Fruit fly (Drosophila melanogaster): ENCODE results near the gene Gabat.

Gene Gabat

dm6 chr3L:20000081-20000736, at the start of gene Gabat, which contains the start of gene Tom20:
Gabat (minus strand) TSS chr3L:20000686.
Tom20 (plus strand) TSS chr3L:20000644.
- TF ChIP-seq mld (GFP tag; IDR thresholded peaks at IDR 0.05; ENCODE audit: partially characterized antibody) (no peak; the same call in 2 of the 3 replicates), CG15011 (GFP tag; optimal IDR thresholded peaks at IDR 0.05) (no peak), tx (GFP tag; optimal IDR thresholded peaks at IDR 0.05) (no peak), Atf3 (GFP tag; optimal IDR thresholded peaks at IDR 0.05) (no peak), CTCF (GFP tag; optimal IDR thresholded peaks at IDR 0.05) (no peak), zfh1 (GFP tag; IDR thresholded peaks at IDR 0.05) (no peak), CG16815 (GFP tag; optimal IDR thresholded peaks at IDR 0.05) (no peak), CG4854 (GFP tag; optimal IDR thresholded peaks at IDR 0.05) (no peak), wek (GFP tag; optimal IDR thresholded peaks at IDR 0.05) (no peak), CG7786 (GFP tag; optimal IDR thresholded peaks at IDR 0.05) (no peak), sens-2 (GFP tag; IDR thresholded peaks at IDR 0.05) (no peak), stwl (tag; optimal IDR thresholded peaks at IDR 0.05) (no peak), Hey (tag; optimal IDR thresholded peaks at IDR 0.05) (no peak), her (GFP tag; optimal IDR thresholded peaks at IDR 0.05) (no peak), CG10979 (tag; optimal IDR thresholded peaks at IDR 0.05) (no peak), CG10654 (GFP tag; optimal IDR thresholded peaks at IDR 0.05) (peak; percentile 38), CG12071 (GFP tag; optimal IDR thresholded peaks at IDR 0.05) (no peak), sima (GFP tag; optimal IDR thresholded peaks at IDR 0.05) (no peak), da (GFP tag; optimal IDR thresholded peaks at IDR 0.05) (no peak), NFAT (GFP tag; IDR thresholded peaks at IDR 0.05) (no peak), MESR4 (GFP tag; optimal IDR thresholded peaks at IDR 0.05) (peak; percentile 41), CG14965 (GFP tag; optimal IDR thresholded peaks at IDR 0.05; ENCODE audit: borderline replicate concordance) (no peak), ranshi (GFP tag; IDR thresholded peaks at IDR 0.05) (no peak), gt (GFP tag; IDR thresholded peaks at IDR 0.05) (no peak), Sry-β (GFP tag; optimal IDR thresholded peaks at IDR 0.05) (no peak), Asciz (GFP tag; optimal IDR thresholded peaks at IDR 0.05) (peak; percentile 35), CG12769 (tag; optimal IDR thresholded peaks at IDR 0.05) (no peak), CG18011 (GFP tag; optimal IDR thresholded peaks at IDR 0.05) (no peak), br (optimal IDR thresholded peaks at IDR 0.05) (no peak), Chrac-16 (GFP tag; optimal IDR thresholded peaks at IDR 0.05) (no peak), Hr78 (GFP tag; optimal IDR thresholded peaks at IDR 0.05) (no peak), Optix (GFP tag; IDR thresholded peaks at IDR 0.05) (no peak), pros (GFP tag; optimal IDR thresholded peaks at IDR 0.05) (no peak), CG13287 (GFP tag; IDR thresholded peaks at IDR 0.05; ENCODE audit: partially characterized antibody) (no peak), CG15269 (tag; optimal IDR thresholded peaks at IDR 0.05) (no peak), schlank (tag; optimal IDR thresholded peaks at IDR 0.05) (no peak), D19B (GFP tag; optimal IDR thresholded peaks at IDR 0.05) (no peak), pum (GFP tag; optimal IDR thresholded peaks at IDR 0.05) (no peak), HLH3B (GFP tag; IDR thresholded peaks at IDR 0.05) (no peak), al (GFP tag; IDR thresholded peaks at IDR 0.05) (no peak), CG9727 (GFP tag; optimal IDR thresholded peaks at IDR 0.05) (no peak), hbn (GFP tag; IDR thresholded peaks at IDR 0.05; ENCODE audit: partially characterized antibody) (no peak), YL-1 (GFP tag; optimal IDR thresholded peaks at IDR 0.05) (no peak), CG4707 (GFP tag; optimal IDR thresholded peaks at IDR 0.05) (no peak), CG9932 (GFP tag; IDR thresholded peaks at IDR 0.05) (no peak), Ravus (GFP tag; IDR thresholded peaks at IDR 0.05) (no peak), tap (tag; optimal IDR thresholded peaks at IDR 0.05) (no peak), Ptx1 (GFP tag; IDR thresholded peaks at IDR 0.05) (no peak), pnt (GFP tag; optimal IDR thresholded peaks at IDR 0.05) (no peak), Eip74EF (GFP tag; optimal IDR thresholded peaks at IDR 0.05) (peak in 1 of 2 experiments; percentile 3), CG5953 (GFP tag; IDR thresholded peaks at IDR 0.05) (no peak)
